Fruit fly (Drosophila melanogaster): ENCODE results near the gene Ndc1.
A peak's percentile ranks its signal among the peaks of the same experiment; 100 is the strongest.

Ndc1 gene

dm6 chr3R:23886270-23887095 is 37.7 kb upstream of the Ndc1 start (continued):
- TF ChIP-seq D (optimal IDR thresholded peaks at IDR 0.05), result no peak
- peak; percentile 93 for TF ChIP-seq D (GFP tag; optimal IDR thresholded peaks at IDR 0.05)
- TF ChIP-seq CG13624 (GFP tag; optimal IDR thresholded peaks at IDR 0.05), result peak; percentile 29
- TF ChIP-seq Vsx1 (GFP tag; optimal IDR thresholded peaks at IDR 0.05), result peak; percentile 70
- TF ChIP-seq CG30403 (GFP tag; optimal IDR thresholded peaks at IDR 0.05), result peak; percentile 88
- TF ChIP-seq her (GFP tag; optimal IDR thresholded peaks at IDR 0.05), result peak; percentile 15
- no peak for TF ChIP-seq toy (GFP tag; IDR thresholded peaks at IDR 0.05)
- peak; percentile 55 for TF ChIP-seq scrt (GFP tag; optimal IDR thresholded peaks at IDR 0.05)
- TF ChIP-seq ac (GFP tag; optimal IDR thresholded peaks at IDR 0.05), result peak; percentile 94
- TF ChIP-seq sr (GFP tag; IDR thresholded peaks at IDR 0.05), result no peak; the same call in 2 of the 3 replicates
- TF ChIP-seq Ravus (GFP tag; IDR thresholded peaks at IDR 0.05), result 0 out of 2 replicates have a peak, but pooled peaks have one; percentile 37
- TF ChIP-seq amos (GFP tag; IDR thresholded peaks at IDR 0.05; ENCODE audit: partially characterized antibody), result no peak
- no peak for TF ChIP-seq CG7963 (GFP tag; IDR thresholded peaks at IDR 0.05; ENCODE audit: partially characterized antibody)
- TF ChIP-seq trh (GFP tag; optimal IDR thresholded peaks at IDR 0.05), result peak; percentile 68
- peak; percentile 84 for TF ChIP-seq CG11695 (GFP tag; IDR thresholded peaks at IDR 0.05)
- peak; percentile 73 for TF ChIP-seq NfI (GFP tag; optimal IDR thresholded peaks at IDR 0.05)
- TF ChIP-seq Dll (GFP tag; IDR thresholded peaks at IDR 0.05; ENCODE audit: partially characterized antibody), result no peak
- TF ChIP-seq CG8281 (tag; optimal IDR thresholded peaks at IDR 0.05), result peak; percentile 55
- peak; percentile 62 for TF ChIP-seq Nf-YA (GFP tag; IDR thresholded peaks at IDR 0.05)
- peak in 1 of 2 experiments; percentile 75 for TF ChIP-seq Hr78 (GFP tag; optimal IDR thresholded peaks at IDR 0.05)
- TF ChIP-seq CG11247 (GFP tag; IDR thresholded peaks at IDR 0.05), result peak; percentile 56
- TF ChIP-seq CG31441 (GFP tag; IDR thresholded peaks at IDR 0.05), result peak; percentile 93
- TF ChIP-seq pan (optimal IDR thresholded peaks at IDR 0.05), result no peak
- TF ChIP-seq pan (GFP tag; optimal IDR thresholded peaks at IDR 0.05 in 1 of 2, IDR thresholded peaks at IDR 0.05 in 1 of 2), result peak in 1 of 2 experiments; percentile 77
- TF ChIP-seq Ssrp (tag; optimal IDR thresholded peaks at IDR 0.05), result peak; percentile 91
- TF ChIP-seq Neu2 (GFP tag; optimal IDR thresholded peaks at IDR 0.05; ENCODE audit: borderline replicate concordance), result peak; percentile 14
- peak; percentile 96 for TF ChIP-seq CG18262 (tag; optimal IDR thresholded peaks at IDR 0.05)
- TF ChIP-seq CG4360 (GFP tag; IDR thresholded peaks at IDR 0.05), result peak; percentile 100
- peak; percentile 90 for TF ChIP-seq Ets65A (GFP tag)
- no peak for TF ChIP-seq CG4282 (GFP tag; optimal IDR thresholded peaks at IDR 0.05)
- TF ChIP-seq CG17361 (GFP tag; IDR thresholded peaks at IDR 0.05), result peak; percentile 90
- peak; percentile 79 for TF ChIP-seq CG8290 (GFP tag; optimal IDR thresholded peaks at IDR 0.05)
- TF ChIP-seq CG8290 (tag; optimal IDR thresholded peaks at IDR 0.05), result peak; percentile 19 to 88
- peak; percentile 67 for TF ChIP-seq Atf3 (GFP tag; optimal IDR thresholded peaks at IDR 0.05)
- peak; percentile 60 for TF ChIP-seq cwo (GFP tag; optimal IDR thresholded peaks at IDR 0.05)
- peak; percentile 87 for TF ChIP-seq tap (tag; optimal IDR thresholded peaks at IDR 0.05)
- TF ChIP-seq hb (GFP tag; IDR thresholded peaks at IDR 0.05; ENCODE audit: partially characterized antibody), result no peak
- peak; percentile 89 for TF ChIP-seq CG32767 (GFP tag; IDR thresholded peaks at IDR 0.05)
- TF ChIP-seq jumu (GFP tag; optimal IDR thresholded peaks at IDR 0.05), result peak; percentile 56
- peak; percentile 25 for TF ChIP-seq YL-1 (GFP tag; optimal IDR thresholded peaks at IDR 0.05)
- TF ChIP-seq dpn (GFP tag; optimal IDR thresholded peaks at IDR 0.05), result peak; percentile 51 to 80
- no peak for TF ChIP-seq pita (GFP tag; optimal IDR thresholded peaks at IDR 0.05)
- peak; percentile 84 for TF ChIP-seq CG10209 (GFP tag; optimal IDR thresholded peaks at IDR 0.05)
- no peak for TF ChIP-seq CG34376 (GFP tag; optimal IDR thresholded peaks at IDR 0.05)
- TF ChIP-seq bowl (GFP tag; IDR thresholded peaks at IDR 0.05), result no peak
- peak; percentile 80 for TF ChIP-seq salm (tag; optimal IDR thresholded peaks at IDR 0.05)
- peak; percentile 7 to 29 for TF ChIP-seq insv (GFP tag; optimal IDR thresholded peaks at IDR 0.05)
- TF ChIP-seq Asciz (GFP tag; optimal IDR thresholded peaks at IDR 0.05), result peak; percentile 84
- TF ChIP-seq BtbVII (GFP tag; optimal IDR thresholded peaks at IDR 0.05), result peak; percentile 64
